Fruit fly (Drosophila melanogaster) whole organism, wandering third instar larva: ENCODE measurements around the gene Or33c.

Experiments used
- CrebA ChIP-seq: fragments of 200-800 bp; sonication (Bioruptor generic); optimal IDR thresholded peaks from 2 replicates; lab custom pipeline; 2016; ENCODE audit warnings: missing biosample characterization, mild to moderate bottlenecking, missing genetic modification characterization, borderline replicate concordance
- Dfd ChIP-seq: fragments of >200 bp; optimal IDR thresholded peaks from 2 replicates; lab custom pipeline; 2017; ENCODE audit warnings: missing biosample characterization, missing genetic modification characterization
- Hnf4 ChIP-seq: fragments of 200-800 bp; sonication (Bioruptor generic); optimal IDR thresholded peaks from 2 replicates; lab custom pipeline; 2016; ENCODE audit warnings: missing biosample characterization, mild to moderate bottlenecking, missing genetic modification characterization
- Hr78 ChIP-seq: fragments of >200 bp; optimal IDR thresholded peaks from 2 replicates; lab custom pipeline; 2017; ENCODE audit warnings: missing biosample characterization, missing genetic modification characterization
- Hr83 ChIP-seq: fragments of 200-300 bp; sonication (Bioruptor generic); optimal IDR thresholded peaks from 2 replicates; lab custom pipeline; 2016; ENCODE audit warnings: missing biosample characterization, mild to moderate bottlenecking, missing genetic modification characterization, moderate library complexity; ENCODE audit not compliant: poor library complexity, severe bottlenecking
- jim ChIP-seq: fragments of 175-275, 200-325 bp; sonication (Bioruptor generic); optimal IDR thresholded peaks from 2 replicates; lab custom pipeline; 2016; ENCODE audit warnings: missing biosample characterization, mild to moderate bottlenecking, missing genetic modification characterization
- lola ChIP-seq: fragments of >200 bp; optimal IDR thresholded peaks from 2 replicates; lab custom pipeline; 2017; ENCODE audit warnings: missing biosample characterization, missing genetic modification characterization
- tai ChIP-seq: sonication (Bioruptor generic); optimal IDR thresholded peaks from 2 replicates; lab custom pipeline; 2016; ENCODE audit warnings: missing biosample characterization, missing genetic modification characterization

DNA sequence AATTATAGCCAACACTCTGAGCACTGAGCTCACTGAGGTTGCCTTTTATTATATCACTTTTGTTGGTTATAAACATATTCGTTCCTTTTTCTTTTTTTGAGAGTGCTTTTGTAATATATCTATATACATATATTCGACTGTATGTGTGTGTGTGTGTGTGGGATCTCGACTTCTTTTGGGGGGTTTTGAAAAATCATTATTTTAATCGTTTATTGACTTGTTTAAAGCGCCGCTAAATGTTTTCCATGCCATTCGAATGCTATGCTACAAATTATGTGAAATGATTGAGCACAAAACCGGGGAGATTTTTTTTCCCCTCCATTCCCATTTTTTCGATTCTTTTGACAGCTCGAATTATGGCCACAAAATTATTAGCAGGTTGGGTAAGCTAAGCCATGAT, 31.7 kb downstream of the Or33c start:
- no peak for TF ChIP-seq lola (GFP tag; lab: Kevin White, UChicago)
- TF ChIP-seq Hr78 (GFP tag; lab: Kevin White, UChicago) = no peak
- TF ChIP-seq tai (GFP tag; lab: Kevin White, UChicago) = no peak
- no peak for TF ChIP-seq Dfd (GFP tag; lab: Kevin White, UChicago)
- no peak for TF ChIP-seq jim (GFP tag; lab: Kevin White, UChicago)
- TF ChIP-seq CrebA (GFP tag; lab: Kevin White, UChicago) = no peak
- no peak for TF ChIP-seq Hnf4 (GFP tag; lab: Kevin White, UChicago)
- no peak for TF ChIP-seq Hr83
